Fruit fly (Drosophila melanogaster): ENCODE measurements around the gene RpS4.

Gene RpS4

dm6 chr3L:13068293-13068692 is 26.7 kb downstream of the RpS4 start (continued):
- TF ChIP-seq Trl (optimal IDR thresholded peaks at IDR 0.05) (no peak), Trl (GFP tag; optimal IDR thresholded peaks at IDR 0.05) (no peak), ash1 (GFP tag; optimal IDR thresholded peaks at IDR 0.05) (no peak), CG9817 (tag; optimal IDR thresholded peaks at IDR 0.05) (no peak), Doc2 (GFP tag; IDR thresholded peaks at IDR 0.05) (no peak), psq (GFP tag; optimal IDR thresholded peaks at IDR 0.05) (no peak), CG14014 (GFP tag; IDR thresholded peaks at IDR 0.05) (no peak), CG17829 (tag; optimal IDR thresholded peaks at IDR 0.05) (peak; percentile 50), HLHmδ (GFP tag; optimal IDR thresholded peaks at IDR 0.05) (no peak), Oli (tag; optimal IDR thresholded peaks at IDR 0.05) (peak; percentile 21), en (GFP tag; optimal IDR thresholded peaks at IDR 0.05) (no peak), Hmx (GFP tag; optimal IDR thresholded peaks at IDR 0.05) (no peak), CG8359 (GFP tag; optimal IDR thresholded peaks at IDR 0.05; ENCODE audit: borderline replicate concordance) (no peak), CG43689 (GFP tag; IDR thresholded peaks at IDR 0.05) (no peak), nerfin-1 (tag; optimal IDR thresholded peaks at IDR 0.05) (no peak), Mes4 (GFP tag; optimal IDR thresholded peaks at IDR 0.05) (no peak), sens (GFP tag) (peak; percentile 88), Dfd (GFP tag; optimal IDR thresholded peaks at IDR 0.05) (no peak), Dip2 (GFP tag; IDR thresholded peaks at IDR 0.05) (no peak), CG30403 (GFP tag; optimal IDR thresholded peaks at IDR 0.05) (peak; percentile 41), gem (tag; optimal IDR thresholded peaks at IDR 0.05) (peak; percentile 72), NfI (GFP tag; optimal IDR thresholded peaks at IDR 0.05) (no peak), bcd (GFP tag; optimal IDR thresholded peaks at IDR 0.05) (peak; percentile 3), nerfin-2 (GFP tag; IDR thresholded peaks at IDR 0.05; ENCODE audit: partially characterized antibody) (no peak), sug (tag; optimal IDR thresholded peaks at IDR 0.05) (no peak), CG10366 (GFP tag; IDR thresholded peaks at IDR 0.05) (no peak), CG4820 (GFP tag; optimal IDR thresholded peaks at IDR 0.05) (no peak), bowl (GFP tag; IDR thresholded peaks at IDR 0.05) (no peak), CG2199 (GFP tag; IDR thresholded peaks at IDR 0.05) (no peak), CG14667 (GFP tag; IDR thresholded peaks at IDR 0.05) (no peak), CG7987 (GFP tag; optimal IDR thresholded peaks at IDR 0.05) (no peak), CG2116 (GFP tag; optimal IDR thresholded peaks at IDR 0.05) (no peak), pum (GFP tag; optimal IDR thresholded peaks at IDR 0.05) (peak; percentile 20), CG16815 (GFP tag; optimal IDR thresholded peaks at IDR 0.05) (peak; percentile 31), Ravus (GFP tag; IDR thresholded peaks at IDR 0.05) (no peak), CG10979 (tag; optimal IDR thresholded peaks at IDR 0.05) (peak; percentile 71), CG33557 (GFP tag; optimal IDR thresholded peaks at IDR 0.05) (peak; percentile 46), CG14050 (GFP tag; IDR thresholded peaks at IDR 0.05) (no peak), CG7357 (GFP tag; IDR thresholded peaks at IDR 0.05) (no peak), HHEX (GFP tag; optimal IDR thresholded peaks at IDR 0.05) (no peak), CG6654 (GFP tag; optimal IDR thresholded peaks at IDR 0.05) (no peak), CG1233 (GFP tag; optimal IDR thresholded peaks at IDR 0.05) (peak; percentile 25), MTF-1 (GFP tag; optimal IDR thresholded peaks at IDR 0.05; ENCODE audit: borderline replicate concordance) (no peak), Mrtf (GFP tag; IDR thresholded peaks at IDR 0.05) (no peak), odd (GFP tag; optimal IDR thresholded peaks at IDR 0.05) (no peak), CG11398 (GFP tag; optimal IDR thresholded peaks at IDR 0.05) (no peak), fd64A (GFP tag; optimal IDR thresholded peaks at IDR 0.05) (no peak), dmrt11E (tag; optimal IDR thresholded peaks at IDR 0.05) (peak; percentile 85), D19B (GFP tag; optimal IDR thresholded peaks at IDR 0.05) (no peak), luna (GFP tag; optimal IDR thresholded peaks at IDR 0.05) (no peak), gce (GFP tag; IDR thresholded peaks at IDR 0.05) (no peak), CG7372 (GFP tag; IDR thresholded peaks at IDR 0.05) (no peak), CG14710 (tag; optimal IDR thresholded peaks at IDR 0.05) (peak; percentile 67)
